Fruit fly (Drosophila melanogaster): Measurements from ENCODE around the gene CG15544.

Gene CG15544

dm6 chr3R:30797323-30797911 is 30.2 kb upstream of the CG15544 start (continued):
- no peak for TF ChIP-seq sqz (GFP tag; optimal IDR thresholded peaks at IDR 0.05)
- 0 out of 2 replicates have a peak, but pooled peaks have one; percentile 19 for TF ChIP-seq seq (GFP tag; IDR thresholded peaks at IDR 0.05)
- TF ChIP-seq Mad (GFP tag; optimal IDR thresholded peaks at IDR 0.05): peak; percentile 15
- TF ChIP-seq Doc2 (GFP tag; IDR thresholded peaks at IDR 0.05): no peak
- TF ChIP-seq CG4707 (GFP tag; optimal IDR thresholded peaks at IDR 0.05): no peak
- TF ChIP-seq CG8089 (GFP tag; optimal IDR thresholded peaks at IDR 0.05): no peak
- peak; percentile 36 for TF ChIP-seq maf-S (GFP tag; optimal IDR thresholded peaks at IDR 0.05)
- TF ChIP-seq MBD-R2 (GFP tag; IDR thresholded peaks at IDR 0.05): peak; percentile 12; the same call in 1 of the 2 replicates
- no peak for TF ChIP-seq CG17802 (tag; optimal IDR thresholded peaks at IDR 0.05)
- TF ChIP-seq ase (GFP tag; IDR thresholded peaks at IDR 0.05): peak; percentile 56; the same call in 1 of the 3 replicates
- peak; percentile 5 for TF ChIP-seq pho (GFP tag; optimal IDR thresholded peaks at IDR 0.05)
- no peak for TF ChIP-seq CG2129 (GFP tag; IDR thresholded peaks at IDR 0.05; ENCODE audit: partially characterized antibody)
- TF ChIP-seq ewg (GFP tag; optimal IDR thresholded peaks at IDR 0.05): peak; percentile 34
- peak; percentile 14 for TF ChIP-seq nau (GFP tag; optimal IDR thresholded peaks at IDR 0.05)
- peak; percentile 34 for TF ChIP-seq chn (GFP tag; optimal IDR thresholded peaks at IDR 0.05)
- TF ChIP-seq amos (GFP tag; IDR thresholded peaks at IDR 0.05; ENCODE audit: partially characterized antibody): no peak
- TF ChIP-seq CG8765 (GFP tag; IDR thresholded peaks at IDR 0.05): no peak
- no peak for TF ChIP-seq Trl (optimal IDR thresholded peaks at IDR 0.05)
- TF ChIP-seq Trl (GFP tag; optimal IDR thresholded peaks at IDR 0.05): peak; percentile 21
- TF ChIP-seq Blimp-1 (GFP tag; optimal IDR thresholded peaks at IDR 0.05): peak; percentile 56
- TF ChIP-seq HLH3B (GFP tag; IDR thresholded peaks at IDR 0.05): peak; percentile 72
- TF ChIP-seq CG15269 (tag; optimal IDR thresholded peaks at IDR 0.05): peak; percentile 83
- TF ChIP-seq CG10366 (GFP tag; IDR thresholded peaks at IDR 0.05): peak; percentile 67
- no peak for TF ChIP-seq Hmx (GFP tag; optimal IDR thresholded peaks at IDR 0.05)
- TF ChIP-seq CG6654 (GFP tag; optimal IDR thresholded peaks at IDR 0.05): no peak
- TF ChIP-seq jing (GFP tag; optimal IDR thresholded peaks at IDR 0.05): peak; percentile 41
- no peak for TF ChIP-seq slou (GFP tag; optimal IDR thresholded peaks at IDR 0.05)
- TF ChIP-seq CG18599 (GFP tag; optimal IDR thresholded peaks at IDR 0.05): peak; percentile 62
- TF ChIP-seq lilli (GFP tag; optimal IDR thresholded peaks at IDR 0.05): peak; percentile 47
- peak; percentile 68 for TF ChIP-seq nmo (GFP tag; optimal IDR thresholded peaks at IDR 0.05)
- peak; percentile 65 for TF ChIP-seq H2.0 (GFP tag; IDR thresholded peaks at IDR 0.05)
- peak; percentile 66 for TF ChIP-seq CG9817 (tag; optimal IDR thresholded peaks at IDR 0.05)
- no peak for TF ChIP-seq CG1832 (GFP tag; optimal IDR thresholded peaks at IDR 0.05)
- no peak for TF ChIP-seq en (GFP tag; optimal IDR thresholded peaks at IDR 0.05)
- no peak for TF ChIP-seq pb (GFP tag; optimal IDR thresholded peaks at IDR 0.05)
- TF ChIP-seq usp (GFP tag; optimal IDR thresholded peaks at IDR 0.05): no peak
- TF ChIP-seq Ets97D (GFP tag; optimal IDR thresholded peaks at IDR 0.05): no peak
- no peak for TF ChIP-seq HmgD (GFP tag; optimal IDR thresholded peaks at IDR 0.05)
- peak; percentile 79 for TF ChIP-seq CG11504 (tag; optimal IDR thresholded peaks at IDR 0.05)
- TF ChIP-seq yki (optimal IDR thresholded peaks at IDR 0.05): no peak
- TF ChIP-seq cwo (GFP tag; optimal IDR thresholded peaks at IDR 0.05): peak; percentile 21
- no peak for TF ChIP-seq ato (GFP tag; IDR thresholded peaks at IDR 0.05; ENCODE audit: partially characterized antibody)
- peak; percentile 63 for TF ChIP-seq klu (GFP tag; IDR thresholded peaks at IDR 0.05)
- TF ChIP-seq CG30020 (tag; optimal IDR thresholded peaks at IDR 0.05): no peak
- peak; percentile 86 for TF ChIP-seq vvl (GFP tag; IDR thresholded peaks at IDR 0.05)
- TF ChIP-seq bab2 (GFP tag; optimal IDR thresholded peaks at IDR 0.05): peak; percentile 9
- TF ChIP-seq CG17328 (GFP tag; IDR thresholded peaks at IDR 0.05): peak; percentile 68
- TF ChIP-seq cas (GFP tag; IDR thresholded peaks at IDR 0.05): 0 out of 2 replicates have a peak, but pooled peaks have one; percentile 30
- no peak for TF ChIP-seq CG34224 (GFP tag; IDR thresholded peaks at IDR 0.05; ENCODE audit: partially characterized antibody)
- TF ChIP-seq CG9797 (GFP tag; optimal IDR thresholded peaks at IDR 0.05): no peak
- TF ChIP-seq CG8388 (GFP tag; optimal IDR thresholded peaks at IDR 0.05): no peak

Data from whole organism, embryonic.